Worm (Caenorhabditis elegans) whole organism, midembryonic: Measurements from ENCODE around the gene C32D5.12.

Experiments
- flt-1 ChIP-seq: fragments of 200-800 bp; sonication (Bioruptor generic); IDR thresholded peaks from 2 replicates; pipeline ENCODE4 v1.3.6; 2022; ENCODE audit warnings: missing genetic modification characterization, missing compliant biosample characterization
- tab-1 ChIP-seq: fragments of 200-800 bp; sonication (Bioruptor generic); IDR thresholded peaks from 2 replicates; pipeline ENCODE4 v1.3.6; 2022; ENCODE audit warnings: missing genetic modification characterization, missing compliant biosample characterization
- ztf-29 ChIP-seq: fragments of 200-800 bp; sonication (Bioruptor generic); IDR thresholded peaks from 2 replicates; pipeline ENCODE4 v1.3.6; 2022; ENCODE audit warnings: missing genetic modification reagents, missing genetic modification characterization, missing compliant biosample characterization

ce11 chrII:6366696-6367095, 7.9 kb upstream of the C32D5.12 start, which contains the start of gene ctsa-4.1:
- TF ChIP-seq ztf-29 (GFP tag; lab: Robert Waterston, UW) (no peak), flt-1 (GFP tag; lab: Robert Waterston, UW) (no peak), tab-1 (GFP tag; lab: Robert Waterston, UW) (no peak)
